Worm (Caenorhabditis elegans) whole organism, dauer: ENCODE data around the gene sru-37.

Source experiments
- unc-62 ChIP-seq: sonication (generic microtip); optimal IDR thresholded peaks from 2 replicates; lab custom pipeline; 2017; ENCODE audit warnings: missing biosample characterization, missing genetic modification reagents, missing genetic modification characterization

sru-37 gene

ce11 chrV:9784215-9784614, 21.0 kb upstream of the sru-37 start:
- TF ChIP-seq unc-62 = no peak

ce11 chrV:9786721-9787131, 18.5 kb upstream of the sru-37 start, which contains the start of gene F46B6.6:
Gene F46B6.6, minus strand, starts transcription at chrV:9786868.
- TF ChIP-seq unc-62 = no peak

ce11 chrV:9789657-9790261, 15.5 kb upstream of the sru-37 start, which contains the start of gene ztf-7:
Gene ztf-7, minus strand, starts transcription at chrV:9789707.
- no peak for TF ChIP-seq unc-62

ce11 chrV:9791332-9791731, 13.9 kb upstream of the sru-37 start, which contains the start of gene lipl-2:
Gene lipl-2, plus strand, starts transcription at chrV:9791567.
- TF ChIP-seq unc-62 = no peak

ce11 chrV:9794997-9795396, 10.3 kb upstream of the sru-37 start:
- TF ChIP-seq unc-62 = no peak

ce11 chrV:9796002-9796401, 9.3 kb upstream of the sru-37 start:
- TF ChIP-seq unc-62 = no peak

- TF ChIP-seq unc-62 = no peak
Observed at ce11 chrV:9796562-9796961, 8.7 kb upstream of the sru-37 start, which contains the start of gene F46B6.9. Gene F46B6.9, plus strand, starts transcription at chrV:9796862.

- no peak for TF ChIP-seq unc-62
Observed at ce11 chrV:9798212-9798611, 7.0 kb upstream of the sru-37 start.

- no peak for TF ChIP-seq unc-62
Observed at ce11 chrV:9799076-9799475, 6.2 kb upstream of the sru-37 start, which contains the start of gene F46B6.13. Gene F46B6.13, minus strand, starts transcription at chrV:9799176.

- no peak for TF ChIP-seq unc-62
Observed at ce11 chrV:9801965-9802364, 3.3 kb upstream of the sru-37 start, which contains the start of gene F46B6.10. Gene F46B6.10, minus strand, starts transcription at chrV:9802065.

ce11 chrV:9803176-9803575, 2.1 kb upstream of the sru-37 start, which contains the start of gene sru-39:
Gene sru-39, plus strand, starts transcription at chrV:9803476.
- no peak for TF ChIP-seq unc-62

ce11 chrV:9811154-9811553, 5.9 kb downstream of the sru-37 start, which contains the start of gene sru-29:
Gene sru-29, plus strand, starts transcription at chrV:9811454.
- no peak for TF ChIP-seq unc-62

- TF ChIP-seq unc-62 = no peak
Observed at ce11 chrV:9812216-9812615, 7.0 kb downstream of the sru-37 start.

ce11 chrV:9813527-9813926, 8.3 kb downstream of the sru-37 start, which contains the start of gene sru-30:
Gene sru-30, plus strand, starts transcription at chrV:9813827.
- no peak for TF ChIP-seq unc-62

ce11 chrV:9816390-9816789, 11.1 kb downstream of the sru-37 start, which contains the start of gene sru-31:
Gene sru-31, plus strand, starts transcription at chrV:9816690.
- no peak for TF ChIP-seq unc-62

ce11 chrV:9821724-9822123, 16.5 kb downstream of the sru-37 start, which contains the start of gene str-193:
Gene str-193, minus strand, starts transcription at chrV:9821824.
- no peak for TF ChIP-seq unc-62

ce11 chrV:9824149-9824548, 18.9 kb downstream of the sru-37 start, which contains the start of gene str-2:
Gene str-2, minus strand, starts transcription at chrV:9824249.
- TF ChIP-seq unc-62 = no peak

ce11 chrV:9833900-9834299, 28.6 kb downstream of the sru-37 start, which contains the start of gene sru-40:
Gene sru-40, minus strand, starts transcription at chrV:9834000.
- no peak for TF ChIP-seq unc-62
